Fruit fly (Drosophila melanogaster) whole organism, pupa: ENCODE results near the gene CG9133.

Source experiments
- CG10348 ChIP-seq: fragments of 200-800 bp; sonication (Bioruptor generic); IDR thresholded peaks from 2 replicates; pipeline ENCODE4 v1.3.6; 2022; ENCODE audit warnings: missing biosample characterization, missing genetic modification characterization
- CG12605 ChIP-seq: fragments of 200-800 bp; sonication (Bioruptor generic); IDR thresholded peaks from 2 replicates; pipeline ENCODE4 v1.3.6; 2022; ENCODE audit warnings: missing biosample characterization, missing genetic modification characterization
- CG13204 ChIP-seq: fragments of 200-800 bp; sonication (Bioruptor generic); optimal IDR thresholded peaks from 2 replicates; lab custom pipeline; 2018; ENCODE audit warnings: missing biosample characterization, mild to moderate bottlenecking, missing genetic modification characterization, moderate library complexity
- CG14655 ChIP-seq: fragments of 200-800 bp; sonication (Bioruptor generic); optimal IDR thresholded peaks from 3 replicates; lab custom pipeline; 2017; ENCODE audit warnings: mild to moderate bottlenecking, missing biosample characterization, missing genetic modification reagents, missing genetic modification characterization
- CG15710 ChIP-seq: fragments of 200-800 bp; sonication (Bioruptor generic); optimal IDR thresholded peaks from 2 replicates; lab custom pipeline; 2018; ENCODE audit warnings: missing biosample characterization, mild to moderate bottlenecking, missing genetic modification characterization, moderate library complexity
- CG17806 ChIP-seq: fragments of 200-800 bp; sonication (Bioruptor generic); optimal IDR thresholded peaks from 2 replicates; lab custom pipeline; 2018; ENCODE audit warnings: missing biosample characterization, mild to moderate bottlenecking, missing genetic modification characterization, moderate library complexity
- CG32121 ChIP-seq: fragments of 200-800 bp; sonication (Bioruptor generic); IDR thresholded peaks from 2 replicates; pipeline ENCODE4 v1.3.6; 2022; ENCODE audit warnings: missing biosample characterization, missing genetic modification characterization
- CG34367 ChIP-seq: fragments of 200-800 bp; sonication (Bioruptor generic); optimal IDR thresholded peaks from 2 replicates; lab custom pipeline; 2018; ENCODE audit warnings: missing biosample characterization, mild to moderate bottlenecking, missing genetic modification characterization
- CG4496 ChIP-seq: fragments of 200-800 bp; sonication (Bioruptor generic); IDR thresholded peaks from 3 replicates; pipeline ENCODE4 v1.3.6; 2022; ENCODE audit warnings: missing biosample characterization, missing genetic modification characterization
- CG8159 ChIP-seq: fragments of 200-800 bp; sonication (Bioruptor generic); optimal IDR thresholded peaks from 3 replicates; lab custom pipeline; 2018; ENCODE audit warnings: missing biosample characterization, mild to moderate bottlenecking, missing genetic modification characterization, moderate library complexity
- CG8301 ChIP-seq: fragments of 200-800 bp; sonication (Bioruptor generic); optimal IDR thresholded peaks from 2 replicates; lab custom pipeline; 2018; ENCODE audit warnings: missing biosample characterization, mild to moderate bottlenecking, missing genetic modification characterization
- CG9948 ChIP-seq: fragments of 200-800 bp; sonication (Bioruptor generic); optimal IDR thresholded peaks from 2 replicates; lab custom pipeline; 2018; ENCODE audit warnings: missing biosample characterization, mild to moderate bottlenecking, missing genetic modification characterization, moderate library complexity
- D1 ChIP-seq: fragments of 200-800 bp; sonication (Bioruptor generic); optimal IDR thresholded peaks from 2 replicates; lab custom pipeline; 2018; ENCODE audit warnings: missing biosample characterization, mild to moderate bottlenecking, missing genetic modification characterization, moderate library complexity
- EcR ChIP-seq: fragments of 200-800 bp; sonication (Bioruptor generic); optimal IDR thresholded peaks from 3 replicates; lab custom pipeline; 2019; ENCODE audit warnings: missing biosample characterization, missing genetic modification characterization, mild to moderate bottlenecking, moderate library complexity, missing genetic modification reagents
- Ets98B ChIP-seq: fragments of 200-800 bp; sonication (Bioruptor generic); IDR thresholded peaks from 2 replicates; pipeline ENCODE4 v1.3.6; 2022; ENCODE audit warnings: missing biosample characterization, missing genetic modification characterization
- Pif1A ChIP-seq: fragments of 200-800 bp; sonication (Bioruptor generic); optimal IDR thresholded peaks from 3 replicates; lab custom pipeline; 2016; ENCODE audit warnings: missing biosample characterization, missing genetic modification characterization
- Pif1B ChIP-seq: fragments of 200-800 bp; sonication (Bioruptor generic); optimal IDR thresholded peaks from 3 replicates; lab custom pipeline; 2016; ENCODE audit warnings: missing biosample characterization, missing genetic modification characterization
- Snoo ChIP-seq: fragments of 200-800 bp; sonication (Bioruptor generic); optimal IDR thresholded peaks from 3 replicates; lab custom pipeline; 2017; ENCODE audit warnings: missing biosample characterization, mild to moderate bottlenecking, missing genetic modification characterization, inconsistent platforms
- fd96Ca ChIP-seq: fragments of 200-800 bp; sonication (Bioruptor generic); IDR thresholded peaks from 3 replicates; pipeline ENCODE4 v1.3.6; 2022; ENCODE audit warnings: missing biosample characterization, missing genetic modification characterization
- rn ChIP-seq: fragments of 200-800 bp; sonication (Bioruptor generic); IDR thresholded peaks from 2 replicates; pipeline ENCODE4 v1.3.6; 2022; ENCODE audit warnings: missing biosample characterization, missing genetic modification characterization

Gene CG9133

dm6 chr3L:1208206-1208605, 43.6 kb upstream of the CG9133 start:
- TF ChIP-seq CG17806 (tag; lab: Kevin White, UChicago) (no peak), Ets98B (peak; percentile 49; the same call in 1 of the 2 replicates), CG34367 (tag; lab: Kevin White, UChicago) (no peak), CG32121 (GFP tag; lab: Robert Waterston, UW) (no peak), CG8301 (tag; lab: Kevin White, UChicago) (no peak), CG12605 (GFP tag; lab: Robert Waterston, UW) (peak; percentile 20; the same call in 1 of the 2 replicates), EcR (GFP tag; lab: Kevin White, UChicago) (peak; percentile 51)

dm6 chr3L:1211096-1211495, 40.7 kb upstream of the CG9133 start, which contains the start of gene LysD:
Gene LysD (minus strand): TSS chr3L:1211196.
- TF ChIP-seq Pif1B (GFP tag; lab: Kevin White, UChicago): no peak
- no peak for TF ChIP-seq CG9948 (tag; lab: Kevin White, UChicago)
- no peak for TF ChIP-seq Snoo
- TF ChIP-seq CG12605 (GFP tag; lab: Robert Waterston, UW): no peak
- TF ChIP-seq CG13204 (GFP tag; lab: Kevin White, UChicago): no peak
- no peak for TF ChIP-seq CG8159 (tag; lab: Kevin White, UChicago)
- no peak for TF ChIP-seq fd96Ca (GFP tag; lab: Robert Waterston, UW)
- TF ChIP-seq CG34367 (tag; lab: Kevin White, UChicago): no peak
- no peak for TF ChIP-seq CG15710 (tag; lab: Kevin White, UChicago)

dm6 chr3L:1212113-1212512, 39.7 kb upstream of the CG9133 start:
- no peak for TF ChIP-seq CG4496 (GFP tag; lab: Robert Waterston, UW)
- TF ChIP-seq CG10348 (GFP tag; lab: Robert Waterston, UW): no peak
- no peak for TF ChIP-seq Pif1A
- TF ChIP-seq Snoo: no peak

- no peak for TF ChIP-seq Pif1A
- TF ChIP-seq CG13204 (GFP tag; lab: Kevin White, UChicago): no peak
- TF ChIP-seq CG10348 (GFP tag; lab: Robert Waterston, UW): no peak
- no peak for TF ChIP-seq CG14655
Observed at dm6 chr3L:1212571-1212970, 39.2 kb upstream of the CG9133 start, which contains the start of gene LysE. Gene LysE (plus strand): TSS chr3L:1212827.

dm6 chr3L:1216460-1216859, 35.4 kb upstream of the CG9133 start:
- no peak for TF ChIP-seq Pif1A
- no peak for TF ChIP-seq D1 (tag; lab: Kevin White, UChicago)
- no peak for TF ChIP-seq CG32121 (GFP tag; lab: Robert Waterston, UW)
- TF ChIP-seq rn (GFP tag; lab: Robert Waterston, UW): 0 out of 2 replicates have a peak, but pooled peaks have one; percentile 26
- TF ChIP-seq fd96Ca (GFP tag; lab: Robert Waterston, UW): peak; percentile 50; the same call in 2 of the 3 replicates
- TF ChIP-seq CG8301 (tag; lab: Kevin White, UChicago): peak; percentile 45
- TF ChIP-seq Ets98B: peak; percentile 41
- TF ChIP-seq CG15710 (tag; lab: Kevin White, UChicago): no peak
- TF ChIP-seq CG4496 (GFP tag; lab: Robert Waterston, UW): peak; percentile 51; the same call in 1 of the 3 replicates
- peak; percentile 36 for TF ChIP-seq CG14655
- TF ChIP-seq CG9948 (tag; lab: Kevin White, UChicago): no peak
- TF ChIP-seq CG13204 (GFP tag; lab: Kevin White, UChicago): no peak
- TF ChIP-seq Pif1B (GFP tag; lab: Kevin White, UChicago): no peak
- TF ChIP-seq, all 21 proteins: peak for 6

dm6 chr3L:1218596-1218995, 33.2 kb upstream of the CG9133 start, which contains the start of gene LysP:
Gene LysP (minus strand): TSS chr3L:1218696.
- TF ChIP-seq CG8159 (tag; lab: Kevin White, UChicago): no peak
- 0 out of 3 replicates have a peak, but pooled peaks have one; percentile 19 for TF ChIP-seq CG4496 (GFP tag; lab: Robert Waterston, UW)
- TF ChIP-seq, all 21 proteins: peak for 1

- no peak for TF ChIP-seq rn (GFP tag; lab: Robert Waterston, UW)
- TF ChIP-seq Pif1A: no peak
- no peak for TF ChIP-seq EcR (GFP tag; lab: Kevin White, UChicago)
- TF ChIP-seq CG12605 (GFP tag; lab: Robert Waterston, UW): no peak; the same call in 1 of the 2 replicates
- no peak for TF ChIP-seq CG8301 (tag; lab: Kevin White, UChicago)
- TF ChIP-seq Pif1B (GFP tag; lab: Kevin White, UChicago): no peak
- no peak for TF ChIP-seq D1 (tag; lab: Kevin White, UChicago)
- no peak for TF ChIP-seq CG10348 (GFP tag; lab: Robert Waterston, UW)
- no peak for TF ChIP-seq fd96Ca (GFP tag; lab: Robert Waterston, UW)
- no peak for TF ChIP-seq CG8159 (tag; lab: Kevin White, UChicago)
- no peak for TF ChIP-seq Snoo
- no peak for TF ChIP-seq CG32121 (GFP tag; lab: Robert Waterston, UW)
- TF ChIP-seq CG14655: no peak
- TF ChIP-seq CG34367 (tag; lab: Kevin White, UChicago): no peak
- TF ChIP-seq CG13204 (GFP tag; lab: Kevin White, UChicago): no peak
- no peak for TF ChIP-seq CG4496 (GFP tag; lab: Robert Waterston, UW)
- TF ChIP-seq Ets98B: no peak
Observed at dm6 chr3L:1227303-1227797, 24.5 kb upstream of the CG9133 start, which contains the start of gene LysS. Gene LysS (plus strand): TSS chr3L:1227747.
